Fruit fly (Drosophila melanogaster) whole organism, adult: ENCODE data around the gene PGAP2.

Experiments used
- CG11617 ChIP-seq: fragments of 200-800 bp; sonication (Bioruptor generic); optimal IDR thresholded peaks from 2 replicates; lab custom pipeline; 2017; ENCODE audit warnings: mild to moderate bottlenecking, missing biosample characterization, missing genetic modification reagents, missing genetic modification characterization
- CG12768 ChIP-seq: fragments of 200-800 bp; sonication (Bioruptor generic); optimal IDR thresholded peaks from 2 replicates; lab custom pipeline; 2017; ENCODE audit warnings: missing biosample characterization, missing genetic modification characterization, mild to moderate bottlenecking, moderate library complexity, missing genetic modification reagents
- CG14711 ChIP-seq: fragments of 200-800 bp; sonication (Bioruptor generic); optimal IDR thresholded peaks from 2 replicates; lab custom pipeline; 2018; ENCODE audit warnings: missing biosample characterization, mild to moderate bottlenecking, missing genetic modification characterization, moderate library complexity
- CG1620 ChIP-seq: fragments of 200-800 bp; sonication (Bioruptor generic); optimal IDR thresholded peaks from 2 replicates; lab custom pipeline; 2016; ENCODE audit warnings: missing biosample characterization, missing genetic modification characterization
- CG33017 ChIP-seq: fragments of 200-800 bp; sonication (Bioruptor generic); optimal IDR thresholded peaks from 2 replicates; lab custom pipeline; 2018; ENCODE audit warnings: missing biosample characterization, mild to moderate bottlenecking, missing genetic modification characterization, moderate library complexity
- CG5204 ChIP-seq: fragments of 200-800 bp; sonication (Bioruptor generic); optimal IDR thresholded peaks from 2 replicates; lab custom pipeline; 2016; ENCODE audit warnings: missing biosample characterization, missing genetic modification characterization
- CG7045 ChIP-seq: fragments of 200-800 bp; sonication (Bioruptor generic); optimal IDR thresholded peaks from 2 replicates; lab custom pipeline; 2017; ENCODE audit warnings: missing biosample characterization, mild to moderate bottlenecking, missing genetic modification characterization
- CG7101 ChIP-seq: fragments of 200-800 bp; sonication (Bioruptor generic); optimal IDR thresholded peaks from 2 replicates; lab custom pipeline; 2018; ENCODE audit warnings: missing biosample characterization, mild to moderate bottlenecking, missing genetic modification characterization, moderate library complexity
- Clk ChIP-seq: fragments of 200-800 bp; sonication (Bioruptor generic); optimal IDR thresholded peaks from 2 replicates; lab custom pipeline; 2017; ENCODE audit warnings: missing biosample characterization, missing genetic modification characterization
- Crg-1 ChIP-seq: fragments of 200-800 bp; sonication (Bioruptor generic); optimal IDR thresholded peaks from 2 replicates; lab custom pipeline; 2016; ENCODE audit warnings: missing biosample characterization, missing genetic modification characterization
- Hr96 ChIP-seq: fragments of 200-800 bp; sonication (Bioruptor generic); optimal IDR thresholded peaks from 2 replicates; lab custom pipeline; 2016; ENCODE audit warnings: missing biosample characterization, missing genetic modification characterization
- Mnt ChIP-seq: fragments of 200-800 bp; sonication (Bioruptor generic); optimal IDR thresholded peaks from 2 replicates; lab custom pipeline; 2016; ENCODE audit warnings: missing biosample characterization, mild to moderate bottlenecking, missing genetic modification characterization
- bab1 ChIP-seq: fragments of 200-800 bp; sonication (Bioruptor generic); optimal IDR thresholded peaks from 3 replicates; lab custom pipeline; 2019; ENCODE audit warnings: missing biosample characterization, mild to moderate bottlenecking, missing genetic modification characterization, moderate library complexity
- cic ChIP-seq: fragments of 200-800 bp; sonication (Bioruptor generic); optimal IDR thresholded peaks from 2 replicates; lab custom pipeline; 2017; ENCODE audit warnings: missing biosample characterization, mild to moderate bottlenecking, missing genetic modification characterization, moderate library complexity
- cnc ChIP-seq, 2 experiments: fragments of >200 bp; optimal IDR thresholded peaks; 2 replicates each; lab custom pipeline; 2017
- kay ChIP-seq: fragments of 200-800 bp; sonication (Bioruptor generic); peaks from one replicate; lab custom pipeline; 2016; ENCODE audit warnings: missing biosample characterization, missing genetic modification characterization, borderline replicate concordance
- ovo ChIP-seq: fragments of 200-800 bp; sonication (Bioruptor generic); optimal IDR thresholded peaks from 2 replicates; lab custom pipeline; 2016; ENCODE audit warnings: missing biosample characterization, missing genetic modification characterization
- pad ChIP-seq: fragments of 200-800 bp; sonication (Bioruptor generic); optimal IDR thresholded peaks from 3 replicates; lab custom pipeline; 2017; ENCODE audit warnings: missing biosample characterization, missing genetic modification characterization, mild to moderate bottlenecking, moderate library complexity, missing genetic modification reagents
- tj ChIP-seq: fragments of 200-800 bp; sonication (Bioruptor generic); optimal IDR thresholded peaks from 3 replicates; lab custom pipeline; 2017; ENCODE audit warnings: missing biosample characterization, mild to moderate bottlenecking, missing genetic modification characterization, moderate library complexity
- toe ChIP-seq: fragments of 200-800 bp; sonication (Bioruptor generic); optimal IDR thresholded peaks from 2 replicates; lab custom pipeline; 2016; ENCODE audit warnings: missing biosample characterization, missing genetic modification characterization

PGAP2 gene

dm6 chr2L:849787-850512 lies 30.6 kb upstream of the PGAP2 start:
- TF ChIP-seq CG12768 (GFP tag; lab: Kevin White, UChicago) (no peak), CG11617 (no peak), CG1620 (no peak), kay (GFP tag; lab: Kevin White, UChicago) (no peak), CG7101 (no peak), Mnt (GFP tag; lab: Kevin White, UChicago) (no peak)

dm6 chr2L:849138-849744 lies 29.9 kb upstream of the PGAP2 start:
- TF ChIP-seq kay (GFP tag; lab: Kevin White, UChicago) = no peak
- TF ChIP-seq Crg-1 (GFP tag; lab: Kevin White, UChicago) = no peak
- no peak for TF ChIP-seq ovo (GFP tag; lab: Kevin White, UChicago)
- TF ChIP-seq CG33017 = no peak
- TF ChIP-seq Clk (GFP tag; lab: Kevin White, UChicago) = no peak
- TF ChIP-seq pad (GFP tag; lab: Kevin White, UChicago) = no peak
- no peak for TF ChIP-seq CG11617
- no peak for TF ChIP-seq CG1620
- TF ChIP-seq CG14711 (tag; lab: Kevin White, UChicago) = no peak
- no peak for TF ChIP-seq Mnt (GFP tag; lab: Kevin White, UChicago)
- no peak for TF ChIP-seq Hr96 (GFP tag; lab: Kevin White, UChicago)
- TF ChIP-seq CG5204 (GFP tag; lab: Kevin White, UChicago) = no peak
- TF ChIP-seq CG12768 (GFP tag; lab: Kevin White, UChicago) = no peak
- no peak for TF ChIP-seq CG7045
- TF ChIP-seq cic (GFP tag; lab: Kevin White, UChicago) = no peak
- TF ChIP-seq tj = no peak
- TF ChIP-seq CG7101 = no peak

dm6 chr2L:847988-848622 lies 28.8 kb upstream of the PGAP2 start:
- TF ChIP-seq Mnt (GFP tag; lab: Kevin White, UChicago) (no peak), CG33017 (no peak), CG5204 (GFP tag; lab: Kevin White, UChicago) (no peak), bab1 (GFP tag; lab: Kevin White, UChicago) (no peak), CG12768 (GFP tag; lab: Kevin White, UChicago) (no peak), cic (GFP tag; lab: Kevin White, UChicago) (no peak), kay (GFP tag; lab: Kevin White, UChicago) (no peak), Crg-1 (GFP tag; lab: Kevin White, UChicago) (no peak), CG14711 (tag; lab: Kevin White, UChicago) (no peak), pad (GFP tag; lab: Kevin White, UChicago) (no peak), ovo (GFP tag; lab: Kevin White, UChicago) (no peak), cnc (optimal IDR thresholded peaks at IDR 0.05; lab: Kevin White, UChicago) (no peak), CG11617 (no peak), CG7045 (no peak), CG7101 (no peak), toe (GFP tag; lab: Kevin White, UChicago) (no peak), CG1620 (no peak), tj (no peak)

dm6 chr2L:847189-847987 lies 28.1 kb upstream of the PGAP2 start:
- TF ChIP-seq Hr96 (GFP tag; lab: Kevin White, UChicago) (no peak), CG11617 (peak; percentile 24), pad (GFP tag; lab: Kevin White, UChicago) (no peak), tj (peak; percentile 1)

- TF ChIP-seq CG11617 (peak; percentile 2), CG7101 (peak; percentile 32), CG12768 (GFP tag; lab: Kevin White, UChicago) (peak; percentile 38), tj (peak; percentile 63), Hr96 (GFP tag; lab: Kevin White, UChicago) (no peak), CG14711 (tag; lab: Kevin White, UChicago) (peak; percentile 47), CG7045 (peak; percentile 51), toe (GFP tag; lab: Kevin White, UChicago) (peak; percentile 17), CG33017 (peak; percentile 1), CG1620 (no peak)
Measured at dm6 chr2L:846167-846868, 27.0 kb upstream of the PGAP2 start.
